Worm (Caenorhabditis elegans): ENCODE measurements around the gene nlp-24.

- TF ChIP-seq ztf-23 (GFP tag; IDR thresholded peaks at IDR 0.05) (no peak), med-1 (GFP tag; optimal IDR thresholded peaks at IDR 0.05; ENCODE audit: insufficient read depth) (no peak)
Measured at ce11 chrV:11641298-11641787, 25.2 kb downstream of the nlp-24 start.

Data from whole organism, midembryonic.